Worm (Caenorhabditis elegans): ENCODE measurements around the gene H14A12.5.

Gene H14A12.5

ce11 chrIII:7498346-7498745, 29.5 kb upstream of the H14A12.5 start (continued):
- TF ChIP-seq Y53G8AR.9 (GFP tag; conservative IDR thresholded peaks at IDR 0.05) (peak; percentile 66; the same call in 1 of the 2 replicates), ztf-6 (GFP tag; IDR thresholded peaks at IDR 0.05) (no peak), B0336.3 (GFP tag; IDR thresholded peaks at IDR 0.05) (peak; percentile 61; the same call in 1 of the 2 replicates), aptf-2 (GFP tag; conservative IDR thresholded peaks at IDR 0.05) (no peak), F10E7.11 (tag; optimal IDR thresholded peaks at IDR 0.05) (no peak), mes-4 (tag; optimal IDR thresholded peaks at IDR 0.05) (no peak), F37B4.10 (GFP tag; IDR thresholded peaks at IDR 0.05) (no peak), dox-1 (GFP tag; IDR thresholded peaks at IDR 0.05) (peak; percentile 84), tbx-9 (tag; optimal IDR thresholded peaks at IDR 0.05; ENCODE audit: borderline replicate concordance) (no peak), repo-1 (tag; optimal IDR thresholded peaks at IDR 0.05) (peak; percentile 53), mcd-1 (GFP tag; IDR thresholded peaks at IDR 0.05) (peak; percentile 75), ceh-91 (GFP tag; IDR thresholded peaks at IDR 0.05) (no peak), atf-7 (tag; optimal IDR thresholded peaks at IDR 0.05) (peak; percentile 51), aptf-3 (GFP tag; IDR thresholded peaks at IDR 0.05) (no peak), tlf-1 (GFP tag; optimal IDR thresholded peaks at IDR 0.05) (peak; percentile 41), ceh-27 (GFP tag; optimal IDR thresholded peaks at IDR 0.05) (peak; percentile 75), F22D6.2 (tag; optimal IDR thresholded peaks at IDR 0.05) (peak; percentile 28), ztf-22 (GFP tag; optimal IDR thresholded peaks at IDR 0.05) (peak; percentile 24), K11D2.4 (GFP tag; IDR thresholded peaks at IDR 0.05) (peak; percentile 77), C17E4.6 (GFP tag; IDR thresholded peaks at IDR 0.05) (no peak), hlh-12 (tag; optimal IDR thresholded peaks at IDR 0.05) (no peak)

DNA sequence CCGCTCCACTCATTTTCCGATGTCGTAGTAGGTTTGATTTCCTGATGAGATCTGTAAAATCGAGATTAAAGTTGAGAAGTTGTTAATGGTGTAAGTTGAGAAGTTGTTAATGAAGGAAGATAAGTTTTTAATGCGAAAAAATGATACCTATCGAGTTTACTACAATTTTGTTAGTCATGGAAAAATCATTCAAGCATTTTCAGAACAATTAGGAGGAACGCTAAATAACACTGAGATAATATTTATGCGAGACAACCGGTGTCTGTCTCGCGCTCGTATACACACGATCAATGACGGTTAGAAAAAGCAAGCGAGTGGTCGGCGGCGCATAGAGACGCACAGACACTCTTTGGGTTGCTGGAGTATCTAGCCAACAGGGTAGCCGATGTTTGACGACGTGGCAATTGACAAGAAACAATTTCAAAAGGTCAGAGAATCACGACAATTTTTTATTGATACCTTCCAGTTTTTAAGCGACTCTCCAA, 28.9 kb upstream of the H14A12.5 start, which contains the start of gene cgh-1:
TSS of gene cgh-1 (minus strand) at position 51 of the 485 bp plus-strand sequence.
- TF ChIP-seq lsy-27 (tag; optimal IDR thresholded peaks at IDR 0.05; ENCODE audit: borderline replicate concordance, insufficient read depth), result no peak
- TF ChIP-seq ceh-58 (GFP tag; IDR thresholded peaks at IDR 0.05), result no peak
- TF ChIP-seq bed-1 (GFP tag; IDR thresholded peaks at IDR 0.05), result no peak
- TF ChIP-seq egl-18 (GFP tag; IDR thresholded peaks at IDR 0.05), result no peak
- TF ChIP-seq madf-3 (GFP tag; IDR thresholded peaks at IDR 0.05), result peak; percentile 69; the same call in 1 of the 2 replicates
- no peak for TF ChIP-seq nhr-120 (GFP tag; IDR thresholded peaks at IDR 0.05)
- TF ChIP-seq F10E7.11 (tag; optimal IDR thresholded peaks at IDR 0.05), result no peak
- TF ChIP-seq F49E8.2 (tag; optimal IDR thresholded peaks at IDR 0.05; ENCODE audit: insufficient read depth), result no peak
- no peak for TF ChIP-seq unc-62 (GFP tag; optimal IDR thresholded peaks at IDR 0.05)
- no peak for TF ChIP-seq hmg-1.2 (GFP tag; IDR thresholded peaks at IDR 0.05)
- no peak for TF ChIP-seq repo-1 (tag; optimal IDR thresholded peaks at IDR 0.05)
- TF ChIP-seq lsl-1 (GFP tag; optimal IDR thresholded peaks at IDR 0.05), result peak; percentile 7
- no peak for TF ChIP-seq ztf-6 (GFP tag; IDR thresholded peaks at IDR 0.05)
- no peak for TF ChIP-seq ztf-3 (GFP tag; optimal IDR thresholded peaks at IDR 0.05)
- no peak for TF ChIP-seq F33H1.4 (GFP tag; IDR thresholded peaks at IDR 0.05)
- TF ChIP-seq zim-3 (tag; optimal IDR thresholded peaks at IDR 0.05), result no peak
- no peak for TF ChIP-seq nfya-2 (GFP tag; IDR thresholded peaks at IDR 0.05)
- peak; percentile 28; the same call in 1 of the 2 replicates for TF ChIP-seq ceh-40 (GFP tag; IDR thresholded peaks at IDR 0.05)
- TF ChIP-seq sptf-2 (GFP tag; optimal IDR thresholded peaks at IDR 0.05), result no peak
- TF ChIP-seq hsf-1 (GFP tag; IDR thresholded peaks at IDR 0.05), result no peak
- TF ChIP-seq K12H6.12 (tag; optimal IDR thresholded peaks at IDR 0.05), result no peak
- no peak for TF ChIP-seq him-1 (tag; optimal IDR thresholded peaks at IDR 0.05)
- no peak for TF ChIP-seq tbx-9 (tag; optimal IDR thresholded peaks at IDR 0.05; ENCODE audit: borderline replicate concordance)
- TF ChIP-seq B0336.3 (GFP tag; IDR thresholded peaks at IDR 0.05), result peak; percentile 50; the same call in 1 of the 2 replicates
- peak; percentile 15 for TF ChIP-seq tbp1 (GFP tag; optimal IDR thresholded peaks at IDR 0.05)
- TF ChIP-seq ztf-26 (tag; optimal IDR thresholded peaks at IDR 0.05), result no peak
- TF ChIP-seq ZK185.1 (tag; optimal IDR thresholded peaks at IDR 0.05; ENCODE audit: poor library complexity, severe bottlenecking), result no peak
- no peak for TF ChIP-seq nhr-179 (tag; optimal IDR thresholded peaks at IDR 0.05)
- TF ChIP-seq egl-44 (GFP tag; IDR thresholded peaks at IDR 0.05), result no peak
- TF ChIP-seq snpc-3.4 (tag; optimal IDR thresholded peaks at IDR 0.05), result no peak
- no peak for TF ChIP-seq ccch-3 (GFP tag; optimal IDR thresholded peaks at IDR 0.05)
- TF ChIP-seq nfyb-1 (GFP tag; IDR thresholded peaks at IDR 0.05), result peak; percentile 15; the same call in 1 of the 2 replicates
